Fruit fly (Drosophila melanogaster) whole organism, embryonic: ENCODE data around the gene Gbs-76A.

Source experiments
- Atf6 ChIP-seq: fragments of 200-800 bp; sonication (Bioruptor generic); IDR thresholded peaks from 2 replicates; pipeline ENCODE4 v1.3.6; 2022; ENCODE audit warnings: missing biosample characterization, missing genetic modification characterization
- B-H1 ChIP-seq: fragments of 200-800 bp; sonication (Bioruptor generic); IDR thresholded peaks from 3 replicates; pipeline ENCODE4 v1.3.6; 2022; ENCODE audit warnings: missing biosample characterization, missing genetic modification characterization
- CG10274 ChIP-seq: fragments of 200-800 bp; sonication (Bioruptor generic); optimal IDR thresholded peaks from 3 replicates; lab custom pipeline; 2017; ENCODE audit warnings: missing biosample characterization, mild to moderate bottlenecking, missing genetic modification characterization
- CG10654 ChIP-seq: fragments of 200-800 bp; sonication (Bioruptor generic); optimal IDR thresholded peaks from 2 replicates; lab custom pipeline; 2016; ENCODE audit warnings: missing biosample characterization, missing genetic modification characterization
- CG11456 ChIP-seq: fragments of 200-800 bp; sonication (Bioruptor generic); IDR thresholded peaks from 3 replicates; pipeline ENCODE4 v1.3.6; 2022; ENCODE audit warnings: missing biosample characterization, missing genetic modification characterization
- CG1233 ChIP-seq: fragments of 200-800 bp; sonication (Bioruptor generic); optimal IDR thresholded peaks from 4 replicates; lab custom pipeline; 2018; ENCODE audit warnings: missing biosample characterization, mild to moderate bottlenecking, missing genetic modification characterization
- CG12391 ChIP-seq: fragments of 200-800 bp; sonication (Bioruptor generic); optimal IDR thresholded peaks from 3 replicates; lab custom pipeline; 2018; ENCODE audit warnings: missing biosample characterization, mild to moderate bottlenecking, missing genetic modification characterization, moderate library complexity
- CG13894 ChIP-seq: fragments of 200-800 bp; sonication (Bioruptor generic); optimal IDR thresholded peaks from 3 replicates; lab custom pipeline; 2018; ENCODE audit warnings: missing biosample characterization, mild to moderate bottlenecking, missing genetic modification characterization, moderate library complexity
- CG14667 ChIP-seq: fragments of 200-800 bp; sonication (Bioruptor generic); IDR thresholded peaks from 2 replicates; pipeline ENCODE4 v1.3.6; 2022; ENCODE audit warnings: missing biosample characterization, missing genetic modification characterization
- CG1603 ChIP-seq: fragments of 200-800 bp; sonication (Bioruptor generic); optimal IDR thresholded peaks from 2 replicates; lab custom pipeline; 2019; ENCODE audit warnings: missing biosample characterization, mild to moderate bottlenecking, missing genetic modification characterization, moderate library complexity
- CG17568 ChIP-seq: fragments of 200-800 bp; sonication (Bioruptor generic); optimal IDR thresholded peaks from 2 replicates; lab custom pipeline; 2018; ENCODE audit warnings: missing biosample characterization, mild to moderate bottlenecking, missing genetic modification characterization, moderate library complexity
- CG18011 ChIP-seq: fragments of 200-800 bp; sonication (Bioruptor generic); optimal IDR thresholded peaks from 2 replicates; lab custom pipeline; 2017; ENCODE audit warnings: missing biosample characterization, missing genetic modification characterization, mild to moderate bottlenecking, moderate library complexity, missing genotype
- CG30403 ChIP-seq: fragments of 200-800 bp; sonication (Bioruptor generic); optimal IDR thresholded peaks from 3 replicates; lab custom pipeline; 2016; ENCODE audit warnings: missing biosample characterization, missing genetic modification characterization
- CG31388 ChIP-seq: fragments of 200-800 bp; sonication (Bioruptor generic); optimal IDR thresholded peaks from 2 replicates; lab custom pipeline; 2016; ENCODE audit warnings: missing biosample characterization, missing genetic modification characterization
- CG34422 ChIP-seq: fragments of 200-800 bp; sonication (Bioruptor generic); IDR thresholded peaks from 3 replicates; pipeline ENCODE4 v1.3.6; 2022; ENCODE audit warnings: missing biosample characterization, missing genetic modification characterization
- CG3995 ChIP-seq: fragments of 200-800 bp; sonication (Bioruptor generic); optimal IDR thresholded peaks from 3 replicates; lab custom pipeline; 2016; ENCODE audit warnings: missing biosample characterization, missing genetic modification characterization
- CG4282 ChIP-seq: fragments of 200-800 bp; sonication (Bioruptor generic); optimal IDR thresholded peaks from 2 replicates; lab custom pipeline; 2016; ENCODE audit warnings: missing biosample characterization, missing genetic modification characterization
- CG4360 ChIP-seq: fragments of 200-800 bp; sonication (Bioruptor generic); IDR thresholded peaks from 2 replicates; pipeline ENCODE4 v1.3.6; 2022; ENCODE audit warnings: missing biosample characterization, missing genetic modification characterization
- CG6175 ChIP-seq: fragments of 200-800 bp; sonication (Bioruptor generic); IDR thresholded peaks from 3 replicates; pipeline ENCODE4 v1.3.6; 2022; ENCODE audit warnings: missing biosample characterization, missing genetic modification characterization
- CG8765 ChIP-seq: fragments of 200-800 bp; sonication (Bioruptor generic); IDR thresholded peaks from 2 replicates; pipeline ENCODE4 v1.3.6; 2022; ENCODE audit warnings: missing biosample characterization, missing genetic modification characterization
- CG9609 ChIP-seq: fragments of 200-800 bp; sonication (Bioruptor generic); optimal IDR thresholded peaks from 3 replicates; lab custom pipeline; 2016; ENCODE audit warnings: missing biosample characterization, missing genetic modification characterization
- Fer2 ChIP-seq: fragments of 200-800 bp; sonication (Bioruptor generic); optimal IDR thresholded peaks from 2 replicates; lab custom pipeline; 2018; ENCODE audit warnings: missing biosample characterization, mild to moderate bottlenecking, missing genetic modification characterization, moderate library complexity
- Gsc ChIP-seq: fragments of 200-800 bp; sonication (Bioruptor generic); IDR thresholded peaks from 2 replicates; pipeline ENCODE4 v1.3.6; 2022; ENCODE audit warnings: missing biosample characterization, missing genetic modification characterization
- Hr51 ChIP-seq, 2 experiments: fragments of 200-800 bp; sonication (Bioruptor generic); optimal IDR thresholded peaks; 2 replicates in 1 of 2; 3 replicates in 1 of 2; lab custom pipeline; 2016 to 2018; ENCODE audit warnings: missing biosample characterization in 2 of 2, missing genetic modification characterization in 2 of 2, mild to moderate bottlenecking in 1 of 2, moderate library complexity in 1 of 2
- Jarid2 ChIP-seq: fragments of 200-800 bp; sonication (Bioruptor generic); optimal IDR thresholded peaks from 3 replicates; lab custom pipeline; 2017; ENCODE audit warnings: mild to moderate bottlenecking, missing biosample characterization, missing genetic modification reagents, missing genetic modification characterization
- Max ChIP-seq: fragments of 200-800 bp; sonication (Bioruptor generic); optimal IDR thresholded peaks from 2 replicates; lab custom pipeline; 2016; ENCODE audit warnings: missing biosample characterization, mild to moderate bottlenecking, missing genetic modification characterization
- Nf-YB ChIP-seq: fragments of 200-800 bp; sonication (Bioruptor generic); optimal IDR thresholded peaks from 3 replicates; lab custom pipeline; 2019; ENCODE audit warnings: missing biosample characterization, mild to moderate bottlenecking, missing genetic modification characterization, moderate library complexity
- ab ChIP-seq: fragments of 200-800 bp; sonication (Bioruptor generic); optimal IDR thresholded peaks from 2 replicates; lab custom pipeline; 2016; ENCODE audit warnings: missing biosample characterization, missing genetic modification characterization
- amos ChIP-seq: fragments of 200-800 bp; sonication (Bioruptor generic); IDR thresholded peaks from 2 replicates; pipeline ENCODE4 v1.3.6; 2022; ENCODE audit warnings: missing biosample characterization, missing genetic modification characterization; ENCODE audit not compliant: partially characterized antibody
- ato ChIP-seq: fragments of 200-800 bp; sonication (Bioruptor generic); IDR thresholded peaks from 2 replicates; pipeline ENCODE4 v1.3.6; 2022; ENCODE audit warnings: missing biosample characterization, missing genetic modification characterization; ENCODE audit not compliant: partially characterized antibody
- bsh ChIP-seq, 2 experiments: fragments of 200-800 bp; sonication (Bioruptor generic); optimal IDR thresholded peaks; 2 replicates each; lab custom pipeline; 2017 to 2018; ENCODE audit warnings: mild to moderate bottlenecking in 2 of 2, missing biosample characterization in 2 of 2, missing genetic modification characterization in 2 of 2, moderate library complexity in 1 of 2
- cas ChIP-seq: fragments of 200-800 bp; sonication (Bioruptor generic); IDR thresholded peaks from 2 replicates; pipeline ENCODE4 v1.3.6; 2022; ENCODE audit warnings: missing biosample characterization, missing genetic modification characterization
- dysf ChIP-seq: fragments of 200-800 bp; sonication (Bioruptor generic); IDR thresholded peaks from 3 replicates; pipeline ENCODE4 v1.3.6; 2022; ENCODE audit warnings: missing biosample characterization, missing genetic modification characterization
- fd102C ChIP-seq: fragments of 200-800 bp; sonication (Bioruptor generic); optimal IDR thresholded peaks from 2 replicates; lab custom pipeline; 2018; ENCODE audit warnings: missing biosample characterization, mild to moderate bottlenecking, missing genetic modification characterization, moderate library complexity
- gem ChIP-seq: fragments of 200-800 bp; sonication (Bioruptor generic); optimal IDR thresholded peaks from 2 replicates; lab custom pipeline; 2019; ENCODE audit warnings: missing biosample characterization, mild to moderate bottlenecking, missing genetic modification characterization, moderate library complexity
- gro ChIP-seq: fragments of 200-800 bp; sonication (Bioruptor generic); optimal IDR thresholded peaks from 2 replicates; lab custom pipeline; 2016; ENCODE audit warnings: missing biosample characterization, missing genetic modification characterization
- gt ChIP-seq: fragments of 200-800 bp; sonication (Bioruptor generic); IDR thresholded peaks from 2 replicates; pipeline ENCODE4 v1.3.6; 2022; ENCODE audit warnings: missing biosample characterization, missing genetic modification characterization
- hkb ChIP-seq, 2 experiments: fragments of 200-800 bp in 1 of 2; fragments of >200 bp in 1 of 2; sonication (Bioruptor generic) in 1 of 2; IDR thresholded peaks in 1 of 2; optimal IDR thresholded peaks in 1 of 2; 2 replicates each; pipeline versions ENCODE4 v1.3.6 to Lab custom; 2017 to 2022; ENCODE audit warnings: missing biosample characterization in 1 of 2, missing genetic modification characterization in 1 of 2
- inv ChIP-seq: fragments of 200-800 bp; sonication (Bioruptor generic); IDR thresholded peaks from 2 replicates; pipeline ENCODE4 v1.3.6; 2022; ENCODE audit warnings: missing biosample characterization, missing genetic modification characterization; ENCODE audit not compliant: partially characterized antibody
- jumu ChIP-seq: fragments of 200-800 bp; sonication (Bioruptor generic); optimal IDR thresholded peaks from 3 replicates; lab custom pipeline; 2016; ENCODE audit warnings: missing biosample characterization, missing genetic modification characterization
- klu ChIP-seq: fragments of 200-800 bp; sonication (Bioruptor generic); IDR thresholded peaks from 2 replicates; pipeline ENCODE4 v1.3.6; 2022; ENCODE audit warnings: missing biosample characterization, missing genetic modification characterization
- kni ChIP-seq: fragments of 200-800 bp; sonication (Bioruptor generic); optimal IDR thresholded peaks from 3 replicates; lab custom pipeline; 2017; ENCODE audit warnings: mild to moderate bottlenecking, missing biosample characterization, missing genetic modification reagents, missing genetic modification characterization
- nerfin-1 ChIP-seq: fragments of 200-800 bp; sonication (Bioruptor generic); optimal IDR thresholded peaks from 3 replicates; lab custom pipeline; 2019; ENCODE audit warnings: missing biosample characterization, mild to moderate bottlenecking, missing genetic modification characterization, moderate library complexity
- onecut ChIP-seq: fragments of 200-800 bp; sonication (Bioruptor generic); IDR thresholded peaks from 2 replicates; pipeline ENCODE4 v1.3.6; 2022; ENCODE audit warnings: missing biosample characterization, missing genetic modification characterization
- pum ChIP-seq: fragments of 200-800 bp; sonication (Bioruptor generic); optimal IDR thresholded peaks from 2 replicates; lab custom pipeline; 2016; ENCODE audit warnings: missing biosample characterization, missing genetic modification characterization
- sob ChIP-seq: fragments of 200-800 bp; sonication (Bioruptor generic); IDR thresholded peaks from 2 replicates; pipeline ENCODE4 v1.3.6; 2022; ENCODE audit warnings: missing biosample characterization, missing genetic modification characterization
- zen ChIP-seq: fragments of 200-800 bp; sonication (Bioruptor generic); optimal IDR thresholded peaks from 3 replicates; lab custom pipeline; 2018; ENCODE audit warnings: missing biosample characterization, mild to moderate bottlenecking, missing genetic modification characterization, moderate library complexity
- zfh2 ChIP-seq: fragments of 200-800 bp; sonication (Bioruptor generic); optimal IDR thresholded peaks from 2 replicates; lab custom pipeline; 2016; ENCODE audit warnings: missing biosample characterization, missing genetic modification characterization

The Gbs-76A gene

DNA sequence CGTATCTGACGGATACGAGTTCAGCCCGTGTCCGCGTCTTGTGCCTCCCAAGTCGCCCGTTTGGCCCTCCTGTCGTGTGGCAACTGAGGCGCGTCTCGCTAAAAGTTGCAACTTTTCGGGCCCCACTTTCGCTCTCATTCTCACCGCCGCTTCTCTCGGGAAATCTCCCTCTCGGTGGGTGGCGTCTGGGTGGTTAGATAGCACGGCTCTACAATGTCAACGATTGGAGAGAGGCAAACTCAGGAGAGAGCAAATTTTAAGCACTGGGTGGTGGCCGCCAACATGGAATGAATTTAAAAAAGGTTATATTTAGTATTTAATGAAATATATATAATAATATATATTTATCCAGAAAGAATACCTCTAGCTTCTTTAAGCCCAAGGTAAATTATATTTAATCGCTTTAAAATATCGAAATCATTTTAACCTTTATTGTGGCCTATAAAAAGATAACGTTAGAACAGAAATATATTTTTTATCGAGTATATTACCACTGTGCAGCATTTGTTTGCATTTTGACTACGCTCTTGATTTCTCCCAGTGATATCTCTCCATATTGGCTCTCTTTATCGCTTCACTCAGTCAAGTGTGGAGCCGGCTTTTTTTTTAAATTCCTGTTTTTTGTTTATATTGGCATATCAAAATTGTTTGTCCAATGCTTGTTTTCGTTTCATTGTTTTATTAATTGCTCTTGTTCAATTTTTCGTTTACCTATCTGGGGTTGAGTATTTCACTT is at the start of gene Gbs-76A (continued):
- TF ChIP-seq fd102C (GFP tag; lab: Kevin White, UChicago) (no peak), zen (tag; lab: Kevin White, UChicago) (peak; percentile 73), CG10274 (GFP tag; lab: Kevin White, UChicago) (no peak), CG11456 (no peak), CG13894 (peak; percentile 87), CG6175 (GFP tag; lab: Robert Waterston, UW) (peak; percentile 61; the same call in 2 of the 3 replicates), CG4360 (GFP tag; lab: Robert Waterston, UW) (no peak), B-H1 (GFP tag; lab: Robert Waterston, UW) (peak; percentile 71), CG18011 (GFP tag; lab: Kevin White, UChicago) (peak; percentile 47), zfh2 (GFP tag; lab: Kevin White, UChicago) (no peak), inv (GFP tag; lab: Robert Waterston, UW) (peak; percentile 59), Max (peak; percentile 38), CG17568 (peak; percentile 52), Atf6 (GFP tag; lab: Robert Waterston, UW) (peak; percentile 68), hkb (optimal IDR thresholded peaks at IDR 0.05; lab: Kevin White, UChicago) (no peak), hkb (GFP tag; IDR thresholded peaks at IDR 0.05; lab: Robert Waterston, UW) (peak; percentile 76), onecut (GFP tag; lab: Robert Waterston, UW) (peak; percentile 63; the same call in 1 of the 2 replicates), amos (GFP tag; lab: Robert Waterston, UW) (no peak), gt (no peak), CG3995 (GFP tag; lab: Kevin White, UChicago) (no peak), CG8765 (GFP tag; lab: Robert Waterston, UW) (no peak), CG1233 (GFP tag; lab: Kevin White, UChicago) (peak; percentile 80), gro (GFP tag; lab: Kevin White, UChicago) (no peak), nerfin-1 (tag; lab: Kevin White, UChicago) (peak; percentile 86), CG1603 (peak; percentile 30), Jarid2 (GFP tag; lab: Kevin White, UChicago) (no peak), cas (GFP tag; lab: Robert Waterston, UW) (peak; percentile 27; the same call in 1 of the 2 replicates), dysf (peak; percentile 85; the same call in 2 of the 3 replicates), pum (no peak), CG31388 (GFP tag; lab: Kevin White, UChicago) (no peak), CG10654 (peak; percentile 1), ato (GFP tag; lab: Robert Waterston, UW) (no peak), Hr51 (GFP tag; optimal IDR thresholded peaks at IDR 0.05; lab: Kevin White, UChicago) (peak; percentile 21 to 91), bsh (GFP tag; optimal IDR thresholded peaks at IDR 0.05; lab: Kevin White, UChicago) (peak; percentile 58 to 89), ab (GFP tag; lab: Kevin White, UChicago) (no peak), klu (no peak), kni (no peak), CG30403 (GFP tag; lab: Kevin White, UChicago) (peak; percentile 51), CG14667 (GFP tag; lab: Robert Waterston, UW) (peak; percentile 22; the same call in 1 of the 2 replicates), Fer2 (peak; percentile 77), Gsc (no peak), Nf-YB (GFP tag; lab: Kevin White, UChicago) (peak; percentile 75), jumu (GFP tag; lab: Kevin White, UChicago) (no peak), CG4282 (GFP tag; lab: Kevin White, UChicago) (no peak), CG12391 (tag; lab: Kevin White, UChicago) (peak; percentile 89), CG9609 (GFP tag; lab: Kevin White, UChicago) (no peak), CG34422 (GFP tag; lab: Robert Waterston, UW) (peak; percentile 81), gem (tag; lab: Kevin White, UChicago) (peak; percentile 94), sob (peak; percentile 76)
